Fruit fly (Drosophila melanogaster) whole organism, embryonic: ENCODE measurements around the gene CG12056.

ENCODE experiments used
- Atf3 ChIP-seq: fragments of 200-800 bp; sonication (Bioruptor generic); optimal IDR thresholded peaks from 3 replicates; lab custom pipeline; 2016; ENCODE audit warnings: missing biosample characterization, missing genetic modification characterization
- Atf6 ChIP-seq: fragments of 200-800 bp; sonication (Bioruptor generic); IDR thresholded peaks from 2 replicates; pipeline ENCODE4 v1.3.6; 2022; ENCODE audit warnings: missing biosample characterization, missing genetic modification characterization
- BtbVII ChIP-seq: fragments of 200-800 bp; sonication (Bioruptor generic); optimal IDR thresholded peaks from 3 replicates; lab custom pipeline; 2017; ENCODE audit warnings: missing biosample characterization, mild to moderate bottlenecking, missing genetic modification characterization
- CG10654 ChIP-seq: fragments of 200-800 bp; sonication (Bioruptor generic); optimal IDR thresholded peaks from 2 replicates; lab custom pipeline; 2016; ENCODE audit warnings: missing biosample characterization, missing genetic modification characterization
- CG10979 ChIP-seq: fragments of 200-800 bp; sonication (Bioruptor generic); optimal IDR thresholded peaks from 2 replicates; lab custom pipeline; 2018; ENCODE audit warnings: missing biosample characterization, mild to moderate bottlenecking, missing genetic modification characterization, moderate library complexity
- CG11398 ChIP-seq: fragments of 200-800 bp; sonication (Bioruptor generic); optimal IDR thresholded peaks from 2 replicates; lab custom pipeline; 2016; ENCODE audit warnings: missing biosample characterization, missing genetic modification characterization
- CG11456 ChIP-seq: fragments of 200-800 bp; sonication (Bioruptor generic); IDR thresholded peaks from 3 replicates; pipeline ENCODE4 v1.3.6; 2022; ENCODE audit warnings: missing biosample characterization, missing genetic modification characterization
- CG13424 ChIP-seq: fragments of 200-800 bp; sonication (Bioruptor generic); optimal IDR thresholded peaks from 2 replicates; lab custom pipeline; 2019; ENCODE audit warnings: missing biosample characterization, mild to moderate bottlenecking, missing genetic modification characterization, moderate library complexity
- CG13775 ChIP-seq: fragments of 200-800 bp; sonication (Bioruptor generic); optimal IDR thresholded peaks from 3 replicates; lab custom pipeline; 2017; ENCODE audit warnings: missing biosample characterization, mild to moderate bottlenecking, missing genetic modification characterization
- CG14667 ChIP-seq: fragments of 200-800 bp; sonication (Bioruptor generic); IDR thresholded peaks from 2 replicates; pipeline ENCODE4 v1.3.6; 2022; ENCODE audit warnings: missing biosample characterization, missing genetic modification characterization
- CG1529 ChIP-seq: fragments of 200-800 bp; sonication (Bioruptor generic); optimal IDR thresholded peaks from 3 replicates; lab custom pipeline; 2018; ENCODE audit warnings: missing biosample characterization, missing genetic modification characterization
- CG18476 ChIP-seq: fragments of 200-800 bp; sonication (Bioruptor generic); optimal IDR thresholded peaks from 2 replicates; lab custom pipeline; 2016; ENCODE audit warnings: missing biosample characterization, mild to moderate bottlenecking, missing genetic modification characterization
- CG2875 ChIP-seq: fragments of 200-800 bp; sonication (Bioruptor generic); optimal IDR thresholded peaks from 2 replicates; lab custom pipeline; 2017; ENCODE audit warnings: missing biosample characterization, mild to moderate bottlenecking, missing genetic modification characterization, missing genetic modification reagents
- CG32532 ChIP-seq: fragments of 200-800 bp; sonication (Bioruptor generic); IDR thresholded peaks from 2 replicates; pipeline ENCODE4 v1.3.6; 2022; ENCODE audit warnings: missing biosample characterization, missing genetic modification characterization
- CG4328 ChIP-seq: fragments of 200-800 bp; sonication (Bioruptor generic); optimal IDR thresholded peaks from 3 replicates; lab custom pipeline; 2017; ENCODE audit warnings: missing biosample characterization, missing genetic modification reagents, missing genetic modification characterization
- CG43689 ChIP-seq: fragments of 200-800 bp; sonication (Bioruptor generic); IDR thresholded peaks from 2 replicates; pipeline ENCODE4 v1.3.6; 2022; ENCODE audit warnings: missing biosample characterization, missing genetic modification characterization
- CG4404 ChIP-seq: fragments of 200-800 bp; sonication (Bioruptor generic); IDR thresholded peaks from 2 replicates; pipeline ENCODE4 v1.3.6; 2022; ENCODE audit warnings: missing biosample characterization, missing genetic modification characterization
- CG4730 ChIP-seq: fragments of 200-800 bp; sonication (Bioruptor generic); IDR thresholded peaks from 2 replicates; pipeline ENCODE4 v1.3.6; 2022; ENCODE audit warnings: missing biosample characterization, missing genetic modification characterization
- CG6272 ChIP-seq: fragments of 200-800 bp; sonication (Bioruptor generic); IDR thresholded peaks from 2 replicates; pipeline ENCODE4 v1.3.6; 2022; ENCODE audit warnings: missing biosample characterization, missing genetic modification characterization
- CG6654 ChIP-seq: fragments of 200-800 bp; sonication (Bioruptor generic); optimal IDR thresholded peaks from 2 replicates; lab custom pipeline; 2017; ENCODE audit warnings: missing biosample characterization, mild to moderate bottlenecking, missing genetic modification characterization
- CG8359 ChIP-seq: fragments of 200-800 bp; sonication (Bioruptor generic); optimal IDR thresholded peaks from 2 replicates; lab custom pipeline; 2017; ENCODE audit warnings: missing biosample characterization, mild to moderate bottlenecking, missing genetic modification characterization, borderline replicate concordance
- CG8388 ChIP-seq: fragments of 200-800 bp; sonication (Bioruptor generic); optimal IDR thresholded peaks from 2 replicates; lab custom pipeline; 2019; ENCODE audit warnings: missing biosample characterization, mild to moderate bottlenecking, missing genetic modification characterization, moderate library complexity
- CG9797 ChIP-seq: fragments of 200-800 bp; sonication (Bioruptor generic); optimal IDR thresholded peaks from 3 replicates; lab custom pipeline; 2018; ENCODE audit warnings: missing biosample characterization, mild to moderate bottlenecking, missing genetic modification characterization
- E2f2 ChIP-seq: fragments of 200-800 bp; sonication (Bioruptor generic); IDR thresholded peaks from 2 replicates; pipeline ENCODE4 v1.3.6; 2022; ENCODE audit warnings: missing biosample characterization, missing genetic modification characterization
- Oli ChIP-seq: fragments of 200-800 bp; sonication (Bioruptor generic); optimal IDR thresholded peaks from 2 replicates; lab custom pipeline; 2018; ENCODE audit warnings: missing biosample characterization, mild to moderate bottlenecking, missing genetic modification characterization, moderate library complexity
- Opbp ChIP-seq: fragments of 200-800 bp; sonication (Bioruptor generic); IDR thresholded peaks from 3 replicates; pipeline ENCODE4 v1.3.6; 2022; ENCODE audit warnings: missing biosample characterization, missing genetic modification characterization; ENCODE audit not compliant: partially characterized antibody
- Stat92E ChIP-seq, 3 experiments: fragments of >200 bp in 2 of 3; fragments of 200-800 bp in 1 of 3; sonication (Bioruptor generic) in 1 of 3; optimal IDR thresholded peaks; 2 replicates each; lab custom pipeline; 2017 to 2019; ENCODE audit warnings: missing biosample characterization in 3 of 3, missing genetic modification characterization in 3 of 3, mild to moderate bottlenecking in 1 of 3, moderate library complexity in 1 of 3
- abd-A ChIP-seq: fragments of 200-800 bp; sonication (Bioruptor generic); optimal IDR thresholded peaks from 3 replicates; lab custom pipeline; 2019; ENCODE audit warnings: missing biosample characterization, mild to moderate bottlenecking, missing genetic modification characterization, moderate library complexity
- bowl ChIP-seq: fragments of 200-800 bp; sonication (Bioruptor generic); IDR thresholded peaks from 2 replicates; pipeline ENCODE4 v1.3.6; 2022; ENCODE audit warnings: missing biosample characterization, missing genetic modification characterization
- br ChIP-seq: fragments of >200 bp; optimal IDR thresholded peaks from 2 replicates; lab custom pipeline; 2017
- btn ChIP-seq: fragments of 200-800 bp; sonication (Bioruptor generic); optimal IDR thresholded peaks from 2 replicates; lab custom pipeline; 2016; ENCODE audit warnings: missing biosample characterization, missing genetic modification characterization
- dm ChIP-seq: fragments of 200-800 bp; sonication (Bioruptor generic); optimal IDR thresholded peaks from 3 replicates; lab custom pipeline; 2016; ENCODE audit warnings: missing biosample characterization, missing genetic modification characterization
- en ChIP-seq: fragments of 200-800 bp; sonication (Bioruptor generic); optimal IDR thresholded peaks from 2 replicates; lab custom pipeline; 2016; ENCODE audit warnings: missing biosample characterization, missing genetic modification characterization
- eve ChIP-seq, 2 experiments: fragments of >200 bp; optimal IDR thresholded peaks; 2 replicates each; lab custom pipeline; 2017; ENCODE audit warnings: missing biosample characterization in 2 of 2, missing genetic modification characterization in 2 of 2
- gsb ChIP-seq: fragments of 200-800 bp; sonication (Bioruptor generic); IDR thresholded peaks from 2 replicates; pipeline ENCODE4 v1.3.6; 2022; ENCODE audit warnings: missing biosample characterization, missing genetic modification characterization
- insv ChIP-seq, 2 experiments: fragments of 200-800 bp; sonication (Bioruptor generic); optimal IDR thresholded peaks; 3 replicates each; lab custom pipeline; 2016 to 2018; ENCODE audit warnings: missing biosample characterization in 2 of 2, missing genetic modification characterization in 2 of 2
- jing ChIP-seq: fragments of 200-800 bp; sonication (Bioruptor generic); optimal IDR thresholded peaks from 2 replicates; lab custom pipeline; 2018; ENCODE audit warnings: missing biosample characterization, mild to moderate bottlenecking, missing genetic modification characterization
- kay ChIP-seq: fragments of 200-800 bp; sonication (Bioruptor generic); optimal IDR thresholded peaks from 2 replicates; lab custom pipeline; 2016; ENCODE audit warnings: missing biosample characterization, missing genetic modification characterization
- mam ChIP-seq: fragments of 200-800 bp; sonication (Bioruptor generic); optimal IDR thresholded peaks from 3 replicates; lab custom pipeline; 2016; ENCODE audit warnings: missing biosample characterization, missing genetic modification characterization
- mirr ChIP-seq: fragments of 200-800 bp; sonication (Bioruptor generic); optimal IDR thresholded peaks from 3 replicates; lab custom pipeline; 2018; ENCODE audit warnings: missing biosample characterization, mild to moderate bottlenecking, missing genetic modification characterization
- nmo ChIP-seq: fragments of 200-800 bp; sonication (Bioruptor generic); optimal IDR thresholded peaks from 2 replicates; lab custom pipeline; 2018; ENCODE audit warnings: missing biosample characterization, mild to moderate bottlenecking, missing genetic modification characterization, moderate library complexity
- odd ChIP-seq: fragments of 200-800 bp; sonication (Bioruptor generic); optimal IDR thresholded peaks from 2 replicates; lab custom pipeline; 2017; ENCODE audit warnings: missing biosample characterization, mild to moderate bottlenecking, missing genetic modification characterization
- otp ChIP-seq: fragments of 200-800 bp; sonication (Bioruptor generic); IDR thresholded peaks from 3 replicates; pipeline ENCODE4, ENCODE4 v1.3.6; 2022; ENCODE audit warnings: missing biosample characterization, missing genetic modification characterization
- psq ChIP-seq: fragments of 200-800 bp; sonication (Bioruptor generic); optimal IDR thresholded peaks from 2 replicates; lab custom pipeline; 2017; ENCODE audit warnings: missing biosample characterization, missing genetic modification characterization
- repo ChIP-seq: fragments of 200-800 bp; sonication (Bioruptor generic); optimal IDR thresholded peaks from 2 replicates; lab custom pipeline; 2016; ENCODE audit warnings: missing biosample characterization, missing genetic modification characterization
- row ChIP-seq: fragments of 200-800 bp; sonication (Bioruptor generic); IDR thresholded peaks from 3 replicates; pipeline ENCODE4 v1.3.6; 2022; ENCODE audit warnings: missing biosample characterization, missing genetic modification characterization
- slbo ChIP-seq: fragments of 200-800 bp; sonication (Bioruptor generic); IDR thresholded peaks from 2 replicates; pipeline ENCODE4 v1.3.6; 2022; ENCODE audit warnings: missing biosample characterization, missing genetic modification characterization
- sug ChIP-seq: fragments of 200-800 bp; optimal IDR thresholded peaks from 2 replicates; lab custom pipeline; 2019; ENCODE audit warnings: missing biosample characterization, mild to moderate bottlenecking, missing genetic modification characterization, moderate library complexity
- tna ChIP-seq: fragments of 200-800 bp; sonication (Bioruptor generic); IDR thresholded peaks from 2 replicates; pipeline ENCODE4 v1.3.6; 2022; ENCODE audit warnings: missing biosample characterization, missing genetic modification characterization; ENCODE audit not compliant: partially characterized antibody
- toy ChIP-seq: fragments of 200-800 bp; sonication (Bioruptor generic); IDR thresholded peaks from 2 replicates; pipeline ENCODE4 v1.3.6; 2022; ENCODE audit warnings: missing biosample characterization, missing genetic modification characterization
- wor ChIP-seq: fragments of 200-800 bp; sonication (Bioruptor generic); IDR thresholded peaks from 2 replicates; pipeline ENCODE4 v1.3.6; 2022; ENCODE audit warnings: missing biosample characterization, missing genetic modification characterization
- zen2 ChIP-seq: fragments of 200-800 bp; sonication (Bioruptor generic); IDR thresholded peaks from 3 replicates; pipeline ENCODE4 v1.3.6; 2022; ENCODE audit warnings: missing biosample characterization, missing genetic modification characterization; ENCODE audit not compliant: partially characterized antibody

The CG12056 gene

DNA sequence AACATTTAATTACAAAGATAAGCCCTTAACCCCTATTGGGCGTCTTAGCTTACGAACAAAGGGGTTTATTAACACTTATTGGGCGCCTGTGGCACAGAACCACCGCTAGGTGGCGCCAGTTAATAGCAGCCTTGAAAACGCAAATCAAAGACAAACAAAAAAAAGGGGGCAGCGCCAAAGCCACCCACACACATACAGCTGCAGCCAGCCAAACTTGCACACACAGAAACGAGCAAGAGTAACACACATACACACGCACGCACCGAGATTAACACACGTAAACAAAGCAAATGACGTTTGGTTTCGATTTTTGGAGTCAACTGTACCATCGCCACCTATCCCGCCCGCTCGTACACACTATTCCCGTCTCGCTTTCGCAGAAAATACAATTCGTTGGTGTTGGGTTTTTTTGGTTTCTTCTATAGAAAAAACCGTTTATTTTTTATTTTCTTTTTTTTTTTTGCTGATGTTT is 40.3 kb upstream of the CG12056 start (continued):
- TF ChIP-seq CG4404 (GFP tag; lab: Robert Waterston, UW), result no peak
- TF ChIP-seq CG6272 (GFP tag; lab: Robert Waterston, UW), result no peak
- TF ChIP-seq btn (GFP tag; lab: Kevin White, UChicago), result no peak
- TF ChIP-seq odd, result no peak
- TF ChIP-seq insv (GFP tag; optimal IDR thresholded peaks at IDR 0.05; lab: Kevin White, UChicago), result peak in 1 of 2 experiments; percentile 7
- TF ChIP-seq sug (tag; lab: Kevin White, UChicago), result peak; percentile 33
- TF ChIP-seq gsb (GFP tag; lab: Robert Waterston, UW), result no peak
- TF ChIP-seq CG8388 (GFP tag; lab: Kevin White, UChicago), result no peak
- TF ChIP-seq row (GFP tag; lab: Robert Waterston, UW), result peak; percentile 60; the same call in 2 of the 3 replicates
- no peak for TF ChIP-seq repo (GFP tag; lab: Kevin White, UChicago)
- TF ChIP-seq bowl, result no peak
- TF ChIP-seq Opbp, result no peak
- no peak for TF ChIP-seq CG11398
- no peak for TF ChIP-seq CG8359
- no peak for TF ChIP-seq eve (GFP tag; optimal IDR thresholded peaks at IDR 0.05; lab: Kevin White, UChicago)
- TF ChIP-seq CG9797 (GFP tag; lab: Kevin White, UChicago), result no peak
- TF ChIP-seq slbo (GFP tag; lab: Robert Waterston, UW), result peak; percentile 44; the same call in 1 of the 2 replicates
- TF ChIP-seq CG13775 (GFP tag; lab: Kevin White, UChicago), result no peak
- no peak for TF ChIP-seq CG4730 (GFP tag; lab: Robert Waterston, UW)
- no peak for TF ChIP-seq CG2875 (GFP tag; lab: Kevin White, UChicago)
- TF ChIP-seq CG13424 (tag; lab: Kevin White, UChicago), result peak; percentile 2
- no peak for TF ChIP-seq kay (GFP tag; lab: Kevin White, UChicago)
- TF ChIP-seq Atf6 (GFP tag; lab: Robert Waterston, UW), result peak; percentile 56
- TF ChIP-seq br (lab: Kevin White, UChicago), result no peak
- no peak for TF ChIP-seq jing (GFP tag; lab: Kevin White, UChicago)
- peak; percentile 67 for TF ChIP-seq mirr
- TF ChIP-seq Oli (tag; lab: Kevin White, UChicago), result no peak
- TF ChIP-seq psq (GFP tag; lab: Kevin White, UChicago), result no peak
- TF ChIP-seq CG4328 (GFP tag; lab: Kevin White, UChicago), result no peak
- peak; percentile 65; the same call in 1 of the 2 replicates for TF ChIP-seq CG32532 (GFP tag; lab: Robert Waterston, UW)
- peak; percentile 12 for TF ChIP-seq dm (GFP tag; lab: Kevin White, UChicago)
- no peak for TF ChIP-seq CG10654 (GFP tag; lab: Kevin White, UChicago)
- no peak for TF ChIP-seq CG18476 (GFP tag; lab: Kevin White, UChicago)
- TF ChIP-seq CG10979 (tag; lab: Kevin White, UChicago), result peak; percentile 48
- TF ChIP-seq BtbVII (GFP tag; lab: Kevin White, UChicago), result peak; percentile 31
- peak; percentile 18; the same call in 1 of the 2 replicates for TF ChIP-seq tna (GFP tag; lab: Robert Waterston, UW)
- TF ChIP-seq Atf3 (GFP tag; lab: Kevin White, UChicago), result no peak
- TF ChIP-seq otp (GFP tag; lab: Robert Waterston, UW), result no peak
- no peak for TF ChIP-seq CG14667 (GFP tag; lab: Robert Waterston, UW)
- no peak for TF ChIP-seq wor (GFP tag; lab: Robert Waterston, UW)
- TF ChIP-seq nmo (GFP tag; lab: Kevin White, UChicago), result peak; percentile 27
- peak in 1 of 3 experiments; percentile 17 for TF ChIP-seq Stat92E (GFP tag; optimal IDR thresholded peaks at IDR 0.05; lab: Kevin White, UChicago)
- TF ChIP-seq zen2 (GFP tag; lab: Robert Waterston, UW), result no peak
- no peak for TF ChIP-seq CG1529
- no peak for TF ChIP-seq CG43689 (GFP tag; lab: Robert Waterston, UW)
- TF ChIP-seq mam, result no peak
- TF ChIP-seq CG11456 (GFP tag; lab: Robert Waterston, UW), result peak; percentile 60; the same call in 1 of the 3 replicates
- TF ChIP-seq CG6654 (GFP tag; lab: Kevin White, UChicago), result no peak
- peak; percentile 30; the same call in 1 of the 2 replicates for TF ChIP-seq E2f2 (GFP tag; lab: Robert Waterston, UW)
- no peak for TF ChIP-seq en (GFP tag; lab: Kevin White, UChicago)
- TF ChIP-seq abd-A (tag; lab: Kevin White, UChicago), result no peak
- TF ChIP-seq toy (GFP tag; lab: Robert Waterston, UW), result no peak
